Fruit fly (Drosophila melanogaster) whole organism, prepupa: ENCODE data around the gene Cep135.
A peak's percentile ranks its signal among the peaks of the same experiment; 100 is the strongest.

ENCODE experiments used
- Blimp-1 ChIP-seq: fragments of 200-800 bp; sonication (Bioruptor generic); optimal IDR thresholded peaks from 3 replicates; lab custom pipeline; 2017; ENCODE audit warnings: missing biosample characterization, missing genetic modification characterization, mild to moderate bottlenecking, moderate library complexity, missing genetic modification reagents
- CG10631 ChIP-seq: fragments of 200-800 bp; sonication (Bioruptor generic); optimal IDR thresholded peaks from 2 replicates; lab custom pipeline; 2016; ENCODE audit warnings: missing biosample characterization, missing genetic modification characterization
- CG10669 ChIP-seq: fragments of 200-800 bp; sonication (Bioruptor generic); optimal IDR thresholded peaks from 3 replicates; lab custom pipeline; 2018; ENCODE audit warnings: missing biosample characterization, mild to moderate bottlenecking, missing genetic modification characterization, moderate library complexity
- CG11294 ChIP-seq: fragments of 200-800 bp; sonication (Bioruptor generic); IDR thresholded peaks from 2 replicates; pipeline ENCODE4 v1.3.6; 2022; ENCODE audit warnings: missing biosample characterization, missing genetic modification characterization
- CG11762 ChIP-seq: fragments of 200-800 bp; sonication (Bioruptor generic); optimal IDR thresholded peaks from 3 replicates; lab custom pipeline; 2016; ENCODE audit warnings: missing biosample characterization, missing genetic modification characterization; ENCODE audit not compliant: insufficient read depth
- CG11902 ChIP-seq: fragments of 200-800 bp; sonication (Bioruptor generic); optimal IDR thresholded peaks from 3 replicates; lab custom pipeline; 2016; ENCODE audit warnings: missing biosample characterization, missing genetic modification characterization
- CG15336 ChIP-seq: fragments of 200-800 bp; sonication (Bioruptor generic); IDR thresholded peaks from 2 replicates; pipeline ENCODE4 v1.3.6; 2022; ENCODE audit warnings: missing biosample characterization, missing genetic modification characterization
- CG1621 ChIP-seq: fragments of 200-800 bp; sonication (Bioruptor generic); optimal IDR thresholded peaks from 3 replicates; lab custom pipeline; 2018; ENCODE audit warnings: missing biosample characterization, mild to moderate bottlenecking, missing genetic modification characterization
- CG16779 ChIP-seq: fragments of 200-800 bp; sonication (Bioruptor generic); optimal IDR thresholded peaks from 3 replicates; lab custom pipeline; 2017; ENCODE audit warnings: missing biosample characterization, mild to moderate bottlenecking, missing genetic modification characterization
- CG3032 ChIP-seq: fragments of 200-800 bp; optimal IDR thresholded peaks from 2 replicates; lab custom pipeline; 2019; ENCODE audit warnings: missing biosample characterization, mild to moderate bottlenecking, missing genetic modification characterization, moderate library complexity
- CG31627 ChIP-seq: fragments of 200-800 bp; sonication (Bioruptor generic); optimal IDR thresholded peaks from 3 replicates; lab custom pipeline; 2016; ENCODE audit warnings: missing biosample characterization, missing genetic modification characterization
- CG32006 ChIP-seq: fragments of 200-800 bp; sonication (Bioruptor generic); optimal IDR thresholded peaks from 3 replicates; lab custom pipeline; 2017; ENCODE audit warnings: missing biosample characterization, mild to moderate bottlenecking, missing genetic modification characterization
- CG34406 ChIP-seq: fragments of 200-800 bp; sonication (Bioruptor generic); optimal IDR thresholded peaks from 3 replicates; lab custom pipeline; 2016; ENCODE audit warnings: missing biosample characterization, missing genetic modification characterization
- CG3919 ChIP-seq: fragments of 200-800 bp; sonication (Bioruptor generic); optimal IDR thresholded peaks from 3 replicates; lab custom pipeline; 2016; ENCODE audit warnings: missing biosample characterization, missing genetic modification characterization
- CG4318 ChIP-seq: fragments of 200-800 bp; sonication (Bioruptor generic); optimal IDR thresholded peaks from 3 replicates; lab custom pipeline; 2017; ENCODE audit warnings: missing biosample characterization, mild to moderate bottlenecking, missing genetic modification characterization
- CG6163 ChIP-seq: fragments of 200-800 bp; sonication (Bioruptor generic); IDR thresholded peaks from 3 replicates; pipeline ENCODE4 v1.3.6; 2022; ENCODE audit warnings: missing biosample characterization, missing genetic modification characterization
- CG6792 ChIP-seq: fragments of 200-800 bp; sonication (Bioruptor generic); optimal IDR thresholded peaks from 3 replicates; lab custom pipeline; 2016; ENCODE audit warnings: missing biosample characterization, missing genetic modification characterization
- CG6854 ChIP-seq: fragments of 200-800 bp; sonication (Bioruptor generic); optimal IDR thresholded peaks from 2 replicates; lab custom pipeline; 2017; ENCODE audit warnings: missing biosample characterization, mild to moderate bottlenecking, missing genetic modification characterization
- CG7368 ChIP-seq: fragments of 200-800 bp; sonication (Bioruptor generic); optimal IDR thresholded peaks from 3 replicates; lab custom pipeline; 2016; ENCODE audit warnings: missing biosample characterization, missing genetic modification characterization
- CG8119 ChIP-seq: fragments of 200-800 bp; sonication (Bioruptor generic); IDR thresholded peaks from 3 replicates; pipeline ENCODE4 v1.3.6; 2022; ENCODE audit warnings: missing biosample characterization, missing genetic modification characterization
- CG8319 ChIP-seq: fragments of 200-800 bp; sonication (Bioruptor generic); optimal IDR thresholded peaks from 3 replicates; lab custom pipeline; 2016; ENCODE audit warnings: missing biosample characterization, missing genetic modification characterization
- CG9139 ChIP-seq: fragments of 200-800 bp; sonication (Bioruptor generic); optimal IDR thresholded peaks from 3 replicates; lab custom pipeline; 2017; ENCODE audit warnings: missing biosample characterization, mild to moderate bottlenecking, missing genetic modification characterization
- Eip75B ChIP-seq: fragments of 200-800 bp; sonication (Bioruptor generic); optimal IDR thresholded peaks from 3 replicates; lab custom pipeline; 2016; ENCODE audit warnings: missing biosample characterization, missing genetic modification characterization
- Eip93F ChIP-seq: fragments of 200-800 bp; sonication (Bioruptor generic); optimal IDR thresholded peaks from 2 replicates; lab custom pipeline; 2016; ENCODE audit warnings: missing biosample characterization, mild to moderate bottlenecking, missing genetic modification characterization
- Ets96B ChIP-seq: fragments of 200-800 bp; optimal IDR thresholded peaks from 2 replicates; lab custom pipeline; 2019; ENCODE audit warnings: missing biosample characterization, mild to moderate bottlenecking, missing genetic modification characterization, moderate library complexity
- Gug ChIP-seq: fragments of 200-800 bp; sonication (Bioruptor generic); IDR thresholded peaks from 2 replicates; pipeline ENCODE4 v1.3.6; 2022; ENCODE audit warnings: missing biosample characterization, missing genetic modification characterization
- Hr38 ChIP-seq: sonication (Bioruptor generic); optimal IDR thresholded peaks from 2 replicates; lab custom pipeline; 2016; ENCODE audit warnings: missing biosample characterization, missing genetic modification characterization
- Hr39 ChIP-seq: fragments of 200-800 bp; sonication (Bioruptor generic); optimal IDR thresholded peaks from 2 replicates; lab custom pipeline; 2016; ENCODE audit warnings: missing biosample characterization, missing genetic modification characterization
- Lpt ChIP-seq: fragments of 200-800 bp; sonication (Bioruptor generic); optimal IDR thresholded peaks from 3 replicates; lab custom pipeline; 2016; ENCODE audit warnings: missing biosample characterization, missing genetic modification characterization
- Met ChIP-seq: fragments of 200-800 bp; sonication (Bioruptor generic); optimal IDR thresholded peaks from 3 replicates; lab custom pipeline; 2016; ENCODE audit warnings: missing biosample characterization, missing genetic modification characterization
- OdsH ChIP-seq: fragments of 200-800 bp; sonication (Bioruptor generic); optimal IDR thresholded peaks from 3 replicates; lab custom pipeline; 2016; ENCODE audit warnings: missing biosample characterization, missing genetic modification characterization
- Sox102F ChIP-seq: fragments of 200-800 bp; sonication (Bioruptor generic); optimal IDR thresholded peaks from 2 replicates; lab custom pipeline; 2016; ENCODE audit warnings: missing biosample characterization, mild to moderate bottlenecking, missing genetic modification characterization
- Sox14 ChIP-seq: fragments of 200-800 bp; sonication (Bioruptor generic); optimal IDR thresholded peaks from 3 replicates; lab custom pipeline; 2016; ENCODE audit warnings: missing biosample characterization, missing genetic modification characterization
- Sox15 ChIP-seq: fragments of 200-800 bp; sonication (Bioruptor generic); optimal IDR thresholded peaks from 3 replicates; lab custom pipeline; 2016; ENCODE audit warnings: missing biosample characterization, missing genetic modification characterization
- achi ChIP-seq: fragments of 200-800 bp; sonication (Bioruptor generic); optimal IDR thresholded peaks from 3 replicates; lab custom pipeline; 2016; ENCODE audit warnings: missing biosample characterization, missing genetic modification characterization
- acj6 ChIP-seq: fragments of 200-800 bp; sonication (Bioruptor generic); optimal IDR thresholded peaks from 3 replicates; lab custom pipeline; 2016; ENCODE audit warnings: missing biosample characterization, missing genetic modification characterization
- cyc ChIP-seq: fragments of 200-800 bp; sonication (Bioruptor generic); optimal IDR thresholded peaks from 3 replicates; lab custom pipeline; 2016; ENCODE audit warnings: missing biosample characterization, missing genetic modification characterization
- dsx ChIP-seq: fragments of 200-800 bp; optimal IDR thresholded peaks from 3 replicates; lab custom pipeline; 2019; ENCODE audit warnings: missing biosample characterization, mild to moderate bottlenecking, missing genetic modification characterization, moderate library complexity; ENCODE audit not compliant: poor library complexity, severe bottlenecking
- esn ChIP-seq: fragments of 200-800 bp; sonication (Bioruptor generic); optimal IDR thresholded peaks from 2 replicates; lab custom pipeline; 2016; ENCODE audit warnings: missing biosample characterization, mild to moderate bottlenecking, missing genetic modification characterization, moderate library complexity
- fd59A ChIP-seq: fragments of 200-800 bp; sonication (Bioruptor generic); optimal IDR thresholded peaks from 2 replicates; lab custom pipeline; 2017; ENCODE audit warnings: missing biosample characterization, mild to moderate bottlenecking, missing genetic modification characterization, missing genetic modification reagents
- fd85E ChIP-seq: fragments of 200-800 bp; sonication (Bioruptor generic); optimal IDR thresholded peaks from 3 replicates; lab custom pipeline; 2016; ENCODE audit warnings: missing biosample characterization, missing genetic modification characterization
- fkh ChIP-seq: fragments of 200-800 bp; sonication (Bioruptor generic); optimal IDR thresholded peaks from 3 replicates; lab custom pipeline; 2017; ENCODE audit warnings: missing biosample characterization, mild to moderate bottlenecking, missing genetic modification characterization, moderate library complexity
- lz ChIP-seq: fragments of 200-800 bp; sonication (Bioruptor generic); optimal IDR thresholded peaks from 3 replicates; lab custom pipeline; 2016; ENCODE audit warnings: missing biosample characterization, missing genetic modification characterization
- net ChIP-seq: fragments of 200-800 bp; sonication (Bioruptor generic); optimal IDR thresholded peaks from 3 replicates; lab custom pipeline; 2016; ENCODE audit warnings: missing biosample characterization, missing genetic modification characterization
- pdm3 ChIP-seq: fragments of 200-800 bp; sonication (Bioruptor generic); optimal IDR thresholded peaks from 3 replicates; lab custom pipeline; 2016; ENCODE audit warnings: missing biosample characterization, missing genetic modification characterization
- salr ChIP-seq, 2 experiments: fragments of 200-800 bp; sonication (Bioruptor generic); optimal IDR thresholded peaks; 3 replicates each; lab custom pipeline; 2016 to 2018; ENCODE audit warnings: missing biosample characterization in 2 of 2, missing genetic modification characterization in 2 of 2, mild to moderate bottlenecking in 1 of 2
- spab ChIP-seq: fragments of 200-800 bp; sonication (Bioruptor generic); optimal IDR thresholded peaks from 2 replicates; lab custom pipeline; 2017; ENCODE audit warnings: missing biosample characterization, mild to moderate bottlenecking, missing genetic modification characterization, missing genetic modification reagents
- ss ChIP-seq, 2 experiments: fragments of 200-800 bp; sonication (Bioruptor generic); optimal IDR thresholded peaks; 2 replicates in 1 of 2; 3 replicates in 1 of 2; lab custom pipeline; 2017 to 2018; ENCODE audit warnings: mild to moderate bottlenecking in 2 of 2, missing biosample characterization in 2 of 2, missing genetic modification characterization in 2 of 2, moderate library complexity in 1 of 2
- topi ChIP-seq: fragments of 200-800 bp; sonication (Bioruptor generic); optimal IDR thresholded peaks from 3 replicates; lab custom pipeline; 2016; ENCODE audit warnings: missing biosample characterization, missing genetic modification characterization
- vri ChIP-seq: fragments of 200-800 bp; sonication (Bioruptor generic); optimal IDR thresholded peaks from 3 replicates; lab custom pipeline; 2016; ENCODE audit warnings: missing biosample characterization, mild to moderate bottlenecking, missing genetic modification characterization

Cep135 gene

DNA sequence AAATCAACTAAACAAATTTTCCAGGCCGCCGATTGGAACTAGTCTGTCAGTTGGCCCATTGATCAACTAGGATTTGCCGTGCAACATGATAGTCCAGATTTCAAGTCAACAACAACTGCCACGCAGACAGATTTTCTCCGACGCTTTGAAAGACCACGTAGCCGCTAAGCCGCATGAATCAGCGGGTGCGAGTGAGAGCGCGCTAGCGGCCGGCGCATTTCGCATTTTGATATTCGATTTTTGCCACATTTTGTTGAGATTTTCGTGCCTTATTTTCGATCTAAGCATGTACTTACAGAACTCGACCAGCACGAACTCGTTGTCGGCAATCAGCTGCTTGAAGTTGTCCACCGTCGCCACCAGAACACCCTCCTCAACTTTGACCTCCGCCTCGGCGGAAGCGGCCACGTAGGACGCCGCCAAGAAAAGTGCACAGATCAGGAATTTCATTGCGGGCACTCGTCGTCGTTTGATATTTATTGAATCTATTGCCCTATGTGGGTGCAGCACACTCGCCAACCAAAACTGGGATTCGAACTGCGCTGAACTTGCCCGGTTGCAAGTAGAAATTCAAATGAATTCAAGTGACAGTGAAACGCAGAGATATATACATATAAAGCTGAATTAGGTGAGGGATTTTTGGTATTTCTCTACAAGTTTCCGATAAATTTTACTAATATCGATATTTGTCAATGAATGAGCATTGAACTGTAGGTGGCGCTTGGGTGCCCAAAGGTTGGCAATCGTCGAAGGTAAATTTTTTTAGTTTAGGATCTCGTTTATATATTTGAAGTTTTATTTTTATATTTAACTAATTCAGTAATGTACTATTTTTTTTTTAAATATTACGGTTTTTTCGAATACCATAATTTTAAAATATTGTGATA is 25.7 kb downstream of the Cep135 start, which contains the start of gene Pdi:
Pdi (minus strand) TSS at position 837 of the 887 bp plus-strand sequence.
- TF ChIP-seq CG6163 (GFP tag; lab: Robert Waterston, UW) (peak; percentile 40; the same call in 2 of the 3 replicates), CG3032 (tag; lab: Kevin White, UChicago) (peak; percentile 20), CG3919 (GFP tag; lab: Kevin White, UChicago) (no peak), lz (peak; percentile 16), topi (GFP tag; lab: Kevin White, UChicago) (peak; percentile 53), Met (GFP tag; lab: Kevin White, UChicago) (no peak), dsx (GFP tag; lab: Kevin White, UChicago) (peak; percentile 20), net (GFP tag; lab: Kevin White, UChicago) (peak; percentile 15), CG4318 (no peak), CG6854 (GFP tag; lab: Kevin White, UChicago) (peak; percentile 41), OdsH (GFP tag; lab: Kevin White, UChicago) (no peak), Gug (GFP tag; lab: Robert Waterston, UW) (no peak), Blimp-1 (GFP tag; lab: Kevin White, UChicago) (peak; percentile 9), CG31627 (no peak), spab (no peak), CG8119 (GFP tag; lab: Robert Waterston, UW) (no peak), acj6 (GFP tag; lab: Kevin White, UChicago) (no peak), CG10631 (GFP tag; lab: Kevin White, UChicago) (no peak), CG6792 (GFP tag; lab: Kevin White, UChicago) (no peak), CG10669 (GFP tag; lab: Kevin White, UChicago) (no peak), Lpt (GFP tag; lab: Kevin White, UChicago) (no peak), Hr39 (no peak), achi (peak; percentile 23), vri (GFP tag; lab: Kevin White, UChicago) (peak; percentile 57), fd59A (GFP tag; lab: Kevin White, UChicago) (no peak), Eip75B (GFP tag; lab: Kevin White, UChicago) (peak; percentile 29), Sox102F (GFP tag; lab: Kevin White, UChicago) (peak; percentile 37), fkh (GFP tag; lab: Kevin White, UChicago) (no peak), CG11762 (GFP tag; lab: Kevin White, UChicago) (no peak), ss (GFP tag; optimal IDR thresholded peaks at IDR 0.05; lab: Kevin White, UChicago) (peak in 1 of 2 experiments; percentile 16), Sox15 (no peak), Eip93F (GFP tag; lab: Kevin White, UChicago) (no peak), pdm3 (GFP tag; lab: Kevin White, UChicago) (no peak), Ets96B (no peak), CG11294 (GFP tag; lab: Robert Waterston, UW) (no peak), CG16779 (tag; lab: Kevin White, UChicago) (peak; percentile 23), Sox14 (GFP tag; lab: Kevin White, UChicago) (no peak), CG8319 (GFP tag; lab: Kevin White, UChicago) (no peak), CG32006 (GFP tag; lab: Kevin White, UChicago) (no peak), esn (peak; percentile 35), CG34406 (GFP tag; lab: Kevin White, UChicago) (no peak), CG9139 (GFP tag; lab: Kevin White, UChicago) (no peak), CG11902 (no peak), CG15336 (peak; percentile 12; the same call in 1 of the 2 replicates), CG7368 (no peak), CG1621 (tag; lab: Kevin White, UChicago) (no peak), salr (GFP tag; optimal IDR thresholded peaks at IDR 0.05; lab: Kevin White, UChicago) (no peak), Hr38 (GFP tag; lab: Kevin White, UChicago) (no peak), cyc (GFP tag; lab: Kevin White, UChicago) (peak; percentile 2), fd85E (GFP tag; lab: Kevin White, UChicago) (no peak)
